Worm (Caenorhabditis elegans): ENCODE data around the gene K12H4.3.

DNA sequence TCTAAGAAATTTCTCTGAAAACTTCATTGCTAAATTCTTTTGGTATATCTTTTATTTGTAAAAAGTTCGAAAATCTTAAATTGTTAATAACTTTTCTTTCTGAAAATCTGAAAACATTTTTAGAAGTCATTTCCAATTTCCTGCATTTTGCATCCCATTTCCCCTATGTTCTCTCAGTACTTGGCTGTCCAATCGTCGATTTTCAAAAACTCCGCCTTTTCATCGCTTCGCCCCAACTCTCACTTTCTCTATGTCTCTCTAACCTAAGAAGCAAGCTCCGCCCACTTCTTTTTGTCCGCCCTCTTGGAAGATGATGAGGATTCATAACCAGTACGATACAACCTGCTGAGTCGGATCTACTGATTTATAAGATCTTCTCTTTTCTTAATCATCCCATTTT, 19.3 kb downstream of the K12H4.3 start:
- TF ChIP-seq blmp-1 (tag; optimal IDR thresholded peaks at IDR 0.05) = no peak
- TF ChIP-seq nhr-237 (tag; optimal IDR thresholded peaks at IDR 0.05) = no peak
- no peak for TF ChIP-seq mep-1 (tag; optimal IDR thresholded peaks at IDR 0.05)
